Worm (Caenorhabditis elegans): ENCODE measurements around the gene R10E11.6.

DNA sequence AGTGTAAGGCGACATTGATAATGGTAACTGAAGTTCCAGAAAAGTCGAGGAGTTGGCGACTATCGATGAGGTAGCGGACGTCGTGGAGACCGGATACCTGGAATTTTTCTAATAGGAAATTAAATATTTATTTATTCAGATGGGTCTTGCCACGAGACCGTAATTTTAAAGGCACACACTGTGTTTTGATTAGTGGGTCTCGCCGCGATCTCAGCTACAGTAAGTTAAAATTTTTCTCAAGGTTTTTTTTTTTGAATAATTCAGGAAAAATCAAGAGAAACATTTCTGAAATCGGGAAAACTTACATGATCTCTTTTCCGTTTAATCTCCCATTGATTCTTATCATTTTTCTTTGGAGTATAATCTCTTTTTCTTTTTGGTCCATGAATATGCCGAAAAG, 3.7 kb upstream of the R10E11.6 start:
- no peak for TF ChIP-seq ceh-45 (GFP tag; IDR thresholded peaks at IDR 0.05)
- TF ChIP-seq fkh-10 (GFP tag; optimal IDR thresholded peaks at IDR 0.05): no peak
- TF ChIP-seq ama-1 (optimal IDR thresholded peaks at IDR 0.05): no peak
- TF ChIP-seq fkh-6 (tag; optimal IDR thresholded peaks at IDR 0.05): no peak
- no peak for TF ChIP-seq K02D7.2 (tag; optimal IDR thresholded peaks at IDR 0.05)
- TF ChIP-seq C38D4.7 (GFP tag; optimal IDR thresholded peaks at IDR 0.05): no peak
- TF ChIP-seq C08G9.2 (tag; optimal IDR thresholded peaks at IDR 0.05): no peak
- TF ChIP-seq ceh-19 (GFP tag; optimal IDR thresholded peaks at IDR 0.05): no peak

All from whole organism, late embryonic.